Fruit fly (Drosophila melanogaster) whole organism, pupa: ENCODE results near the gene CG6126.
A peak's percentile ranks its signal among the peaks of the same experiment; 100 is the strongest.

ENCODE experiments used
- CG10348 ChIP-seq: fragments of 200-800 bp; sonication (Bioruptor generic); IDR thresholded peaks from 2 replicates; pipeline ENCODE4 v1.3.6; 2022; ENCODE audit warnings: missing biosample characterization, missing genetic modification characterization
- CG12605 ChIP-seq: fragments of 200-800 bp; sonication (Bioruptor generic); IDR thresholded peaks from 2 replicates; pipeline ENCODE4 v1.3.6; 2022; ENCODE audit warnings: missing biosample characterization, missing genetic modification characterization
- CG13204 ChIP-seq: fragments of 200-800 bp; sonication (Bioruptor generic); optimal IDR thresholded peaks from 2 replicates; lab custom pipeline; 2018; ENCODE audit warnings: missing biosample characterization, mild to moderate bottlenecking, missing genetic modification characterization, moderate library complexity
- CG14655 ChIP-seq: fragments of 200-800 bp; sonication (Bioruptor generic); optimal IDR thresholded peaks from 3 replicates; lab custom pipeline; 2017; ENCODE audit warnings: mild to moderate bottlenecking, missing biosample characterization, missing genetic modification reagents, missing genetic modification characterization
- CG15710 ChIP-seq: fragments of 200-800 bp; sonication (Bioruptor generic); optimal IDR thresholded peaks from 2 replicates; lab custom pipeline; 2018; ENCODE audit warnings: missing biosample characterization, mild to moderate bottlenecking, missing genetic modification characterization, moderate library complexity
- CG17806 ChIP-seq: fragments of 200-800 bp; sonication (Bioruptor generic); optimal IDR thresholded peaks from 2 replicates; lab custom pipeline; 2018; ENCODE audit warnings: missing biosample characterization, mild to moderate bottlenecking, missing genetic modification characterization, moderate library complexity
- CG32121 ChIP-seq: fragments of 200-800 bp; sonication (Bioruptor generic); IDR thresholded peaks from 2 replicates; pipeline ENCODE4 v1.3.6; 2022; ENCODE audit warnings: missing biosample characterization, missing genetic modification characterization
- CG34367 ChIP-seq: fragments of 200-800 bp; sonication (Bioruptor generic); optimal IDR thresholded peaks from 2 replicates; lab custom pipeline; 2018; ENCODE audit warnings: missing biosample characterization, mild to moderate bottlenecking, missing genetic modification characterization
- CG4496 ChIP-seq: fragments of 200-800 bp; sonication (Bioruptor generic); IDR thresholded peaks from 3 replicates; pipeline ENCODE4 v1.3.6; 2022; ENCODE audit warnings: missing biosample characterization, missing genetic modification characterization
- CG8159 ChIP-seq: fragments of 200-800 bp; sonication (Bioruptor generic); optimal IDR thresholded peaks from 3 replicates; lab custom pipeline; 2018; ENCODE audit warnings: missing biosample characterization, mild to moderate bottlenecking, missing genetic modification characterization, moderate library complexity
- CG8301 ChIP-seq: fragments of 200-800 bp; sonication (Bioruptor generic); optimal IDR thresholded peaks from 2 replicates; lab custom pipeline; 2018; ENCODE audit warnings: missing biosample characterization, mild to moderate bottlenecking, missing genetic modification characterization
- CG9948 ChIP-seq: fragments of 200-800 bp; sonication (Bioruptor generic); optimal IDR thresholded peaks from 2 replicates; lab custom pipeline; 2018; ENCODE audit warnings: missing biosample characterization, mild to moderate bottlenecking, missing genetic modification characterization, moderate library complexity
- D1 ChIP-seq: fragments of 200-800 bp; sonication (Bioruptor generic); optimal IDR thresholded peaks from 2 replicates; lab custom pipeline; 2018; ENCODE audit warnings: missing biosample characterization, mild to moderate bottlenecking, missing genetic modification characterization, moderate library complexity
- EcR ChIP-seq: fragments of 200-800 bp; sonication (Bioruptor generic); optimal IDR thresholded peaks from 3 replicates; lab custom pipeline; 2019; ENCODE audit warnings: missing biosample characterization, missing genetic modification characterization, mild to moderate bottlenecking, moderate library complexity, missing genetic modification reagents
- Ets98B ChIP-seq: fragments of 200-800 bp; sonication (Bioruptor generic); IDR thresholded peaks from 2 replicates; pipeline ENCODE4 v1.3.6; 2022; ENCODE audit warnings: missing biosample characterization, missing genetic modification characterization
- Pif1A ChIP-seq: fragments of 200-800 bp; sonication (Bioruptor generic); optimal IDR thresholded peaks from 3 replicates; lab custom pipeline; 2016; ENCODE audit warnings: missing biosample characterization, missing genetic modification characterization
- Pif1B ChIP-seq: fragments of 200-800 bp; sonication (Bioruptor generic); optimal IDR thresholded peaks from 3 replicates; lab custom pipeline; 2016; ENCODE audit warnings: missing biosample characterization, missing genetic modification characterization
- Snoo ChIP-seq: fragments of 200-800 bp; sonication (Bioruptor generic); optimal IDR thresholded peaks from 3 replicates; lab custom pipeline; 2017; ENCODE audit warnings: missing biosample characterization, mild to moderate bottlenecking, missing genetic modification characterization, inconsistent platforms
- fd96Ca ChIP-seq: fragments of 200-800 bp; sonication (Bioruptor generic); IDR thresholded peaks from 3 replicates; pipeline ENCODE4 v1.3.6; 2022; ENCODE audit warnings: missing biosample characterization, missing genetic modification characterization
- gl ChIP-seq: fragments of 200-800 bp; sonication (Bioruptor generic); optimal IDR thresholded peaks from 2 replicates; lab custom pipeline; 2018; ENCODE audit warnings: missing biosample characterization, mild to moderate bottlenecking, missing genetic modification characterization
- rn ChIP-seq: fragments of 200-800 bp; sonication (Bioruptor generic); IDR thresholded peaks from 2 replicates; pipeline ENCODE4 v1.3.6; 2022; ENCODE audit warnings: missing biosample characterization, missing genetic modification characterization

Gene CG6126

DNA sequence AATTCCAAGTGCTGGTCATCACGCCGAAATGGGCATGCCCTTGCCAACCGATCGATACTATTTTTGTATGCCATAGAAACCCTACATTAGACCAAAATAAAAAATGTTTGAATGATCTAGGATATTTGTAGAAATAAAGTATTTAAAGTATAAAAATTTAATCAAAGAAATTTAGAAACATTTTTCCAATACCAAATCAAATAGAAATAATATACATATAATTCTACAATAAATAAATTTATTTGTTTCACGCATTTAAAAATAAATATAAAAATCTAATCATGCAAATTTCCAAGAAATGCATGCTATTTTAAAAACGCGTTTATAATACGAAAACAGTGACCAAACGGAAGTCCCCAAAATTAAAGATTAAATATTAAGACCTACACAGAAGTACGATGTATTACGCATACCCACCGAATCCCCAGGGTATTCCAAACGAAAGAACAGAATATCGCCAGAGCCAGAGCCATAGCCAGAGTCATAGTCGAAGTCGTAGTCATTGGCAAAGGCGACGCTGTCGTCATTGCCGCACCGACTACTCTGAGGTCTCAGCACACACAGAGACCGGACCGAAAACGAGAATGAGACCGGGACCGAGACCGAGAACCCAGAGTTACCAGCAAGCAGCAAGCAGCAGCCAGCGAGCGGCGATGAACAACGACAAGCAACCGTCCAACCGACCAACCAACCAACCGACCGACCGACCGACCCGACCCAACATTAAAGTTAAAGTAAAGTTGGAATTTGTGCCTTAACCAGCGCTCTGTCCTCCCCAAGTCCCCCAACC, 6.2 kb upstream of the CG6126 start:
- TF ChIP-seq CG15710 (tag; lab: Kevin White, UChicago) (peak; percentile 85), Ets98B (GFP tag; lab: Robert Waterston, UW) (no peak), CG14655 (GFP tag; lab: Kevin White, UChicago) (peak; percentile 91), CG32121 (GFP tag; lab: Robert Waterston, UW) (peak; percentile 51), CG4496 (GFP tag; lab: Robert Waterston, UW) (peak; percentile 6; the same call in 2 of the 3 replicates), CG17806 (peak; percentile 75), EcR (GFP tag; lab: Kevin White, UChicago) (peak; percentile 61), CG13204 (GFP tag; lab: Kevin White, UChicago) (peak; percentile 88), CG12605 (no peak), gl (tag; lab: Kevin White, UChicago) (no peak), Pif1B (GFP tag; lab: Kevin White, UChicago) (peak; percentile 29), D1 (tag; lab: Kevin White, UChicago) (peak; percentile 86), rn (GFP tag; lab: Robert Waterston, UW) (no peak), CG10348 (GFP tag; lab: Robert Waterston, UW) (no peak), Pif1A (peak; percentile 56), fd96Ca (GFP tag; lab: Robert Waterston, UW) (0 out of 3 replicates have a peak, but pooled peaks have one; percentile 37), CG9948 (peak; percentile 86), CG8301 (tag; lab: Kevin White, UChicago) (peak; percentile 58), CG8159 (tag; lab: Kevin White, UChicago) (peak; percentile 92), Snoo (tag; lab: Kevin White, UChicago) (peak; percentile 60), CG34367 (peak; percentile 73)
- TF ChIP-seq, all 21 proteins: peak for 16

DNA sequence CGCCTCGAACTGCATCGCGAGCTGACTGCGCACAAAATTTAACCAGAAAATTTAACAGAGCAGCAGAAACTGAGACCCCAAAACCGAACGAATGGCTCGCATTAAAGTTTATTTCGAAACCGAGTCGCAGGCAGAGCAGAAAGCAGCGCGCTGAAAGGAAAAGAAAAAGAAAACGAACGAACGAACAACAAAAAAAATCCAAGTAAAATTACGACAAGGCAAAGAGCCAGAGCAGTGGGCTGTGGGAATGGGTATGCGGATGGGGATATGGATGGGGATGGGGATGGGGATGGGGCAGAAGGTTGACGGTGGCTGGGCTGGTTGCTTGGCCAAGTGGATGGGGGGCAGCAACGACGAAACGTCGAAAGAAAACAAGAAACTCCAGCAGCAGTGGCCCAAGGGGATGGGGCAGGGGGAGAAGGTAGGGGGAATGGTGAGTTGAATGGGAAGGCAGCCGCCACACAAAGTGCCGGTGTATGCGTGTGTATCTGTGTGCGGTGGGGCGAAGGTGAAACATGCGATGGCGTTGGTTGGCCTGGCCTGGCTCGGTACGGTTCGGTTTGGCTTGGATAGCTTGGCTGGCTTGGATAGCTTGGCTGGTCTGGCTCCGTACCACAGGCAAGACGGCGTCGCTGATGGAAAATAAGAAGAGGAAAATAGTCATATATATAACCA, 5.4 kb upstream of the CG6126 start:
- TF ChIP-seq CG12605: peak; percentile 95
- peak; percentile 98 for TF ChIP-seq gl (tag; lab: Kevin White, UChicago)
- TF ChIP-seq Pif1A: peak; percentile 71
- peak; percentile 93 for TF ChIP-seq EcR (GFP tag; lab: Kevin White, UChicago)
- TF ChIP-seq CG17806: peak; percentile 79
- peak; percentile 90 for TF ChIP-seq CG34367
- TF ChIP-seq CG9948: peak; percentile 63
- peak; percentile 36 for TF ChIP-seq D1 (tag; lab: Kevin White, UChicago)
- peak; percentile 99 for TF ChIP-seq CG13204 (GFP tag; lab: Kevin White, UChicago)
- TF ChIP-seq Pif1B (GFP tag; lab: Kevin White, UChicago): peak; percentile 86
- peak; percentile 90 for TF ChIP-seq CG15710 (tag; lab: Kevin White, UChicago)
- peak; percentile 86 for TF ChIP-seq Ets98B (GFP tag; lab: Robert Waterston, UW)
- TF ChIP-seq fd96Ca (GFP tag; lab: Robert Waterston, UW): peak; percentile 82
- peak; percentile 81 for TF ChIP-seq CG14655 (GFP tag; lab: Kevin White, UChicago)
- TF ChIP-seq rn (GFP tag; lab: Robert Waterston, UW): peak; percentile 67; the same call in 1 of the 2 replicates
- TF ChIP-seq CG8301 (tag; lab: Kevin White, UChicago): peak; percentile 78
- peak; percentile 89 for TF ChIP-seq CG4496 (GFP tag; lab: Robert Waterston, UW)
- TF ChIP-seq CG8159 (tag; lab: Kevin White, UChicago): peak; percentile 83
- peak; percentile 21; the same call in 1 of the 2 replicates for TF ChIP-seq CG10348 (GFP tag; lab: Robert Waterston, UW)
- TF ChIP-seq CG32121 (GFP tag; lab: Robert Waterston, UW): peak; percentile 84
- peak; percentile 84 for TF ChIP-seq Snoo (tag; lab: Kevin White, UChicago)

DNA sequence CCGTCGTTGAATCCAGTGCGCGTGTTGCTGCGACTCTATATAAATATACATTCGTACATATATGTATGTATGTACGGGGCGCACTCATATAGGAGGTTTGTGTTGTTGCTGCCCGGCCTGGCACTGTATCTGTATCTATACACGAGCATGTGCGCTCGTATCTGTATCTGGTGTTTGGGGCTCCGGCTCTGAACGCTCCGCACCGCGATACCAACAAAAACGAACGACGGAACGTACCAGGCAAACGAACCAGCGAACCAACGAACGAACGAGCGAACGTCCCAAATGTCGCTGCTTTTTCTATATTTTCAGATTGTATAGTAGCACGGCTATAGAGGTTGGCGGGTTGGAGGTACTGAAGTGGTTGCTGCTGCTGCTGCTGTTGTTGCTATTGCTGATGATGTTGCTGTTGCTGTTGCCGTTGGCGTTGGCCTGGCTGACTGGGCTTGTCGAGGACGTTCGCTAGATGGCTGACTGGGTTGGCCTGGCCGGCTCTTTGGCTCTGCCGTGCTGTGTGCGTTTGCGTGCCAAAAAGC, 4.3 kb upstream of the CG6126 start:
- TF ChIP-seq CG17806: no peak
- TF ChIP-seq CG10348 (GFP tag; lab: Robert Waterston, UW): 0 out of 2 replicates have a peak, but pooled peaks have one; percentile 7
- TF ChIP-seq Ets98B (GFP tag; lab: Robert Waterston, UW): peak; percentile 68
- TF ChIP-seq EcR (GFP tag; lab: Kevin White, UChicago): peak; percentile 91
- TF ChIP-seq CG13204 (GFP tag; lab: Kevin White, UChicago): peak; percentile 99
- peak; percentile 66; the same call in 2 of the 3 replicates for TF ChIP-seq fd96Ca (GFP tag; lab: Robert Waterston, UW)
- TF ChIP-seq CG12605: peak; percentile 32
- no peak for TF ChIP-seq CG8301 (tag; lab: Kevin White, UChicago)
- peak; percentile 31 for TF ChIP-seq Pif1B (GFP tag; lab: Kevin White, UChicago)
- no peak for TF ChIP-seq CG9948
- TF ChIP-seq Pif1A: peak; percentile 20
- peak; percentile 83 for TF ChIP-seq CG4496 (GFP tag; lab: Robert Waterston, UW)
- no peak for TF ChIP-seq CG8159 (tag; lab: Kevin White, UChicago)
- peak; percentile 54; the same call in 1 of the 2 replicates for TF ChIP-seq CG32121 (GFP tag; lab: Robert Waterston, UW)

DNA sequence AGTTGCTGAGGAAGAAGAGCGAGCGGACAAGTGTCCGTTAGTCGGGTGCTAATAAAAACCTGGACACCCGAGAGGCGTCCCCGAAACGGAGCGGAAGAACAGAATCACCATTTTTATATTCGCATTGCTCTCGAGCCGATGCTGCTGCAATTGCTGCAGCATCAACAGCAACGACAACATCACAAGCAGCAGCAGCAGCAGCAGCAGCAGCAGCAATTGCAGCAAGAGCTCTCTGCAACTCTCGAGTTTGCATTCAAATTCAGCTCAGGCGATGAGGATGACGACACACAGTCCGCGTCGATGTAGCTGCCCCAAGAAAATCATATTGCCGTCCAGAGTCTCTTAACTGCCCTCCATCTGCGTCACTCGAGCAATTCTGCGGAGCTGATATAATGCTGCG, 3.3 kb upstream of the CG6126 start:
- no peak for TF ChIP-seq CG34367
- no peak for TF ChIP-seq D1 (tag; lab: Kevin White, UChicago)
- TF ChIP-seq gl (tag; lab: Kevin White, UChicago): peak; percentile 26
- no peak for TF ChIP-seq CG8301 (tag; lab: Kevin White, UChicago)
- no peak for TF ChIP-seq CG9948
- 0 out of 2 replicates have a peak, but pooled peaks have one; percentile 42 for TF ChIP-seq Ets98B (GFP tag; lab: Robert Waterston, UW)
- TF ChIP-seq EcR (GFP tag; lab: Kevin White, UChicago): no peak
- no peak for TF ChIP-seq Snoo (tag; lab: Kevin White, UChicago)
- no peak for TF ChIP-seq CG15710 (tag; lab: Kevin White, UChicago)
- TF ChIP-seq CG4496 (GFP tag; lab: Robert Waterston, UW): peak; percentile 71; the same call in 2 of the 3 replicates
- TF ChIP-seq CG12605: peak; percentile 34; the same call in 1 of the 2 replicates
- no peak for TF ChIP-seq CG8159 (tag; lab: Kevin White, UChicago)
- peak; percentile 54; the same call in 1 of the 3 replicates for TF ChIP-seq fd96Ca (GFP tag; lab: Robert Waterston, UW)
- TF ChIP-seq CG13204 (GFP tag; lab: Kevin White, UChicago): peak; percentile 84
